Worm (Caenorhabditis elegans) whole organism, early embryonic: Measurements from ENCODE around the gene R07E5.19.

ENCODE experiments used
- B0310.2 ChIP-seq: sonication (generic microtip); optimal IDR thresholded peaks from 2 replicates; lab custom pipeline; 2016; ENCODE audit warnings: mild to moderate bottlenecking, missing genetic modification characterization, missing compliant biosample characterization
- F13C5.2 ChIP-seq: sonication (generic microtip); optimal IDR thresholded peaks from 2 replicates; lab custom pipeline; 2017; ENCODE audit warnings: mild to moderate bottlenecking, missing genetic modification characterization, inconsistent platforms, missing compliant biosample characterization
- aly-1 ChIP-seq: sonication (generic microtip); optimal IDR thresholded peaks from 2 replicates; lab custom pipeline; 2016; ENCODE audit warnings: missing genetic modification characterization, missing compliant biosample characterization
- ama-1 ChIP-seq: fragments of 150-350 bp; optimal IDR thresholded peaks from 2 replicates; lab custom pipeline; 2014
- ceh-13 ChIP-seq: fragments of 200-800 bp; sonication (Bioruptor generic); optimal IDR thresholded peaks from 2 replicates; lab custom pipeline; 2018; ENCODE audit warnings: mild to moderate bottlenecking, missing genetic modification characterization, missing compliant biosample characterization
- ceh-36 ChIP-seq: sonication (generic microtip); optimal IDR thresholded peaks from 2 replicates; lab custom pipeline; 2016; ENCODE audit warnings: missing genetic modification characterization, inconsistent platforms, missing compliant biosample characterization
- ets-7 ChIP-seq: sonication (generic microtip); optimal IDR thresholded peaks from 2 replicates; lab custom pipeline; 2016; ENCODE audit warnings: missing genotype, missing genetic modification characterization, missing compliant biosample characterization
- flt-1 ChIP-seq: fragments of 200-800 bp; sonication (Bioruptor generic); IDR thresholded peaks from 2 replicates; pipeline ENCODE4 v1.3.6; 2022; ENCODE audit warnings: missing genetic modification characterization, missing compliant biosample characterization
- hmbx-1 ChIP-seq: sonication (generic microtip); optimal IDR thresholded peaks from 2 replicates; lab custom pipeline; 2016; ENCODE audit warnings: mild to moderate bottlenecking, missing genetic modification characterization, missing compliant biosample characterization
- hmg-4 ChIP-seq: fragments of 200-800 bp; sonication (Bioruptor generic); optimal IDR thresholded peaks from 2 replicates; lab custom pipeline; 2018; ENCODE audit warnings: mild to moderate bottlenecking, missing genetic modification characterization, missing compliant biosample characterization
- hnd-1 ChIP-seq: sonication (generic microtip); optimal IDR thresholded peaks from 2 replicates; lab custom pipeline; 2016; ENCODE audit warnings: missing genetic modification characterization, missing compliant biosample characterization
- pes-1 ChIP-seq: fragments of 200-800 bp; sonication (Bioruptor generic); IDR thresholded peaks from 2 replicates; pipeline ENCODE4 v1.3.6; 2022; ENCODE audit warnings: missing genetic modification reagents, missing genetic modification characterization, missing compliant biosample characterization
- scrt-1 ChIP-seq: fragments of 200-800 bp; sonication (Bioruptor generic); IDR thresholded peaks from 2 replicates; pipeline ENCODE4 v1.3.6; 2022; ENCODE audit warnings: missing genetic modification characterization, missing compliant biosample characterization
- sea-1 ChIP-seq: fragments of 200-800 bp; sonication (Bioruptor generic); conservative IDR thresholded peaks from 2 replicates; pipeline ENCODE4 v1.3.6; 2022; ENCODE audit warnings: missing genetic modification characterization, missing compliant biosample characterization
- tbx-11 ChIP-seq: fragments of 200-800 bp; sonication (Bioruptor generic); IDR thresholded peaks from 2 replicates; pipeline ENCODE4 v1.3.6; 2022; ENCODE audit warnings: missing genetic modification characterization, missing compliant biosample characterization
- tbx-37 ChIP-seq: fragments of 200-800 bp; sonication (Bioruptor generic); conservative IDR thresholded peaks from 2 replicates; pipeline ENCODE4 v1.3.6; 2022; ENCODE audit warnings: missing genetic modification reagents, missing genetic modification characterization, missing compliant biosample characterization
- tra-4 ChIP-seq: sonication (generic microtip); optimal IDR thresholded peaks from 2 replicates; lab custom pipeline; 2017; ENCODE audit warnings: missing genetic modification characterization, missing compliant biosample characterization

R07E5.19 gene

ce11 chrIII:4379717-4380116 is 38.1 kb downstream of the R07E5.19 start, which contains the start of gene B0284.3:
TSS of gene B0284.3 (minus strand) at chrIII:4379817.
- no peak for TF ChIP-seq flt-1 (GFP tag; lab: Robert Waterston, UW)
- no peak for TF ChIP-seq tbx-11
- no peak for TF ChIP-seq hmg-4 (GFP tag; lab: Kevin White, UChicago)
- TF ChIP-seq ets-7: no peak
- TF ChIP-seq hmbx-1 (tag; lab: Kevin White, UChicago): no peak
- TF ChIP-seq ama-1 (lab: Kevin White, UChicago): no peak
- no peak for TF ChIP-seq sea-1 (GFP tag; lab: Robert Waterston, UW)
- no peak for TF ChIP-seq pes-1 (GFP tag; lab: Robert Waterston, UW)
- no peak for TF ChIP-seq ceh-36 (tag; lab: Kevin White, UChicago)
- no peak for TF ChIP-seq scrt-1 (GFP tag; lab: Robert Waterston, UW)
- no peak for TF ChIP-seq aly-1 (tag; lab: Kevin White, UChicago)
- no peak for TF ChIP-seq ceh-13 (GFP tag; lab: Kevin White, UChicago)
- TF ChIP-seq tra-4: no peak
- TF ChIP-seq hnd-1 (tag; lab: Kevin White, UChicago): no peak
- TF ChIP-seq B0310.2 (tag; lab: Kevin White, UChicago): no peak
- TF ChIP-seq tbx-37 (GFP tag; lab: Robert Waterston, UW): no peak
- no peak for TF ChIP-seq F13C5.2 (tag; lab: Kevin White, UChicago)

- TF ChIP-seq ceh-36 (tag; lab: Kevin White, UChicago) (peak; percentile 66), pes-1 (GFP tag; lab: Robert Waterston, UW) (peak; percentile 77), scrt-1 (GFP tag; lab: Robert Waterston, UW) (peak; percentile 75), flt-1 (GFP tag; lab: Robert Waterston, UW) (peak; percentile 41), F13C5.2 (tag; lab: Kevin White, UChicago) (peak; percentile 47), aly-1 (tag; lab: Kevin White, UChicago) (peak; percentile 55), B0310.2 (tag; lab: Kevin White, UChicago) (peak; percentile 71), sea-1 (GFP tag; lab: Robert Waterston, UW) (peak; percentile 70; the same call in 1 of the 2 replicates), hmbx-1 (tag; lab: Kevin White, UChicago) (peak; percentile 34), hnd-1 (tag; lab: Kevin White, UChicago) (peak; percentile 36), tbx-37 (GFP tag; lab: Robert Waterston, UW) (peak; percentile 67), hmg-4 (GFP tag; lab: Kevin White, UChicago) (peak; percentile 91)
These were observed 39.1 kb downstream of the R07E5.19 start for ce11 chrIII:4378600-4379293.

- TF ChIP-seq ceh-13 (GFP tag; lab: Kevin White, UChicago) (no peak), tra-4 (no peak), scrt-1 (GFP tag; lab: Robert Waterston, UW) (no peak), sea-1 (GFP tag; lab: Robert Waterston, UW) (no peak), hmbx-1 (tag; lab: Kevin White, UChicago) (no peak), F13C5.2 (tag; lab: Kevin White, UChicago) (no peak), ceh-36 (tag; lab: Kevin White, UChicago) (no peak), hmg-4 (GFP tag; lab: Kevin White, UChicago) (no peak), tbx-37 (GFP tag; lab: Robert Waterston, UW) (no peak), ets-7 (no peak), ama-1 (lab: Kevin White, UChicago) (no peak), flt-1 (GFP tag; lab: Robert Waterston, UW) (no peak), pes-1 (GFP tag; lab: Robert Waterston, UW) (no peak), aly-1 (tag; lab: Kevin White, UChicago) (no peak), hnd-1 (tag; lab: Kevin White, UChicago) (no peak), tbx-11 (no peak), B0310.2 (tag; lab: Kevin White, UChicago) (no peak)
These were observed 43.0 kb downstream of the R07E5.19 start, which contains the start of gene pals-26 for ce11 chrIII:4374854-4375253. TSS of gene pals-26 (plus strand) at chrIII:4375154.

ce11 chrIII:4372894-4373293 is 45.0 kb downstream of the R07E5.19 start:
- no peak for TF ChIP-seq sea-1 (GFP tag; lab: Robert Waterston, UW)
- no peak for TF ChIP-seq ceh-13 (GFP tag; lab: Kevin White, UChicago)
- no peak for TF ChIP-seq ama-1 (lab: Kevin White, UChicago)
- no peak for TF ChIP-seq tbx-37 (GFP tag; lab: Robert Waterston, UW)

- no peak for TF ChIP-seq hmbx-1 (tag; lab: Kevin White, UChicago)
- TF ChIP-seq ceh-13 (GFP tag; lab: Kevin White, UChicago): no peak
- TF ChIP-seq aly-1 (tag; lab: Kevin White, UChicago): no peak
- TF ChIP-seq tbx-37 (GFP tag; lab: Robert Waterston, UW): no peak
- no peak for TF ChIP-seq scrt-1 (GFP tag; lab: Robert Waterston, UW)
- no peak for TF ChIP-seq tbx-11
- no peak for TF ChIP-seq flt-1 (GFP tag; lab: Robert Waterston, UW)
- TF ChIP-seq F13C5.2 (tag; lab: Kevin White, UChicago): no peak
- TF ChIP-seq pes-1 (GFP tag; lab: Robert Waterston, UW): no peak
- no peak for TF ChIP-seq ets-7
- no peak for TF ChIP-seq hmg-4 (GFP tag; lab: Kevin White, UChicago)
- TF ChIP-seq tra-4: no peak
These were observed 47.3 kb downstream of the R07E5.19 start, which contains the start of gene ckb-3 for ce11 chrIII:4370585-4370984. TSS of gene ckb-3 (plus strand) at chrIII:4370885.

ce11 chrIII:4369381-4369809 is 48.5 kb downstream of the R07E5.19 start:
- TF ChIP-seq flt-1 (GFP tag; lab: Robert Waterston, UW) (peak; percentile 85), aly-1 (tag; lab: Kevin White, UChicago) (peak; percentile 87), ets-7 (peak; percentile 40), ceh-36 (tag; lab: Kevin White, UChicago) (peak; percentile 23), pes-1 (GFP tag; lab: Robert Waterston, UW) (peak; percentile 89), sea-1 (GFP tag; lab: Robert Waterston, UW) (peak; percentile 75; the same call in 1 of the 2 replicates), scrt-1 (GFP tag; lab: Robert Waterston, UW) (peak; percentile 86), B0310.2 (tag; lab: Kevin White, UChicago) (peak; percentile 1), ceh-13 (GFP tag; lab: Kevin White, UChicago) (peak; percentile 22), hmbx-1 (tag; lab: Kevin White, UChicago) (peak; percentile 40), tbx-11 (peak; percentile 77), hmg-4 (GFP tag; lab: Kevin White, UChicago) (peak; percentile 75), tbx-37 (GFP tag; lab: Robert Waterston, UW) (peak; percentile 82), F13C5.2 (tag; lab: Kevin White, UChicago) (peak; percentile 84)
